Worm (Caenorhabditis elegans) whole organism, young adult: ENCODE measurements around the gene srlf-11.

ENCODE experiments used
- ceh-27 ChIP-seq: fragments of 200-800 bp; sonication (Bioruptor generic); optimal IDR thresholded peaks from 2 replicates; lab custom pipeline; 2018; ENCODE audit warnings: mild to moderate bottlenecking, missing genetic modification characterization, moderate library complexity, missing compliant biosample characterization
- ekl-4 ChIP-seq: fragments of 200-800 bp; sonication (Bioruptor generic); IDR thresholded peaks from 2 replicates; pipeline ENCODE4 v1.3.6; 2022; ENCODE audit warnings: missing genetic modification reagents, missing genetic modification characterization, missing compliant biosample characterization
- lir-1 ChIP-seq: fragments of 200-800 bp; sonication (Bioruptor generic); conservative IDR thresholded peaks from 2 replicates; pipeline ENCODE4 v1.3.6; 2022; ENCODE audit warnings: missing genetic modification reagents, missing genetic modification characterization, missing compliant biosample characterization
- madf-6 ChIP-seq: fragments of 200-800 bp; sonication (Bioruptor generic); IDR thresholded peaks from 2 replicates; pipeline ENCODE4 v1.3.6; 2022; ENCODE audit warnings: missing genetic modification reagents, missing genetic modification characterization, missing compliant biosample characterization
- nhr-80 ChIP-seq: sonication (generic microtip); optimal IDR thresholded peaks from 2 replicates; lab custom pipeline; 2016; ENCODE audit warnings: missing genetic modification characterization, missing compliant biosample characterization
- somi-1 ChIP-seq: fragments of 200-800 bp; sonication (Bioruptor generic); optimal IDR thresholded peaks from 2 replicates; lab custom pipeline; 2018; ENCODE audit warnings: mild to moderate bottlenecking, missing genetic modification characterization, missing compliant biosample characterization

DNA sequence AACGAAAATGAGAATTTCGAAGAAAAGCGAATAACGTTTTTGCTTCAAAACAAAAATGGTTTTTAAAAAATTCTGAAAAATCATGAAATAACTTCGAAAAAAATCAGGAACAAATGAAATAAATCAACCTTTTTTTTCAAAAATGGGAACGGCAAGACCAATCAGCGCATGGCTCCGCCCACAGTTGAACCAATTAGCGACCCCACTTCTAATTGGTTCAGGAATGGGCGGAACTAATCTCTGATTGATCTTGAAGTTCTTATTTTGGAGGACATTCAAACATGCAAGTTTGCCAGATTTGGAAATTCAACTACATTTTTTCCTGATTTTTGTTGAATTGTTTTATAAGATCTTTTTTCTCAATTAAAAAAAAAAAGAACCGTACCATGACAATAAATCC lies 29.9 kb downstream of the srlf-11 start:
- TF ChIP-seq madf-6 (GFP tag; lab: Robert Waterston, UW) (no peak), nhr-80 (tag; lab: Kevin White, UChicago) (no peak), lir-1 (GFP tag; lab: Robert Waterston, UW) (no peak), ekl-4 (no peak), ceh-27 (GFP tag; lab: Kevin White, UChicago) (no peak), somi-1 (GFP tag; lab: Kevin White, UChicago) (no peak)
